Worm (Caenorhabditis elegans) whole organism, L1 larva: ENCODE data around the gene R13H9.6.

ENCODE experiments used
- C34B4.2 ChIP-seq: sonication (generic microtip); optimal IDR thresholded peaks from 2 replicates; lab custom pipeline; 2017; ENCODE audit warnings: mild to moderate bottlenecking, missing genetic modification characterization, missing compliant biosample characterization
- F16B12.6 ChIP-seq: fragments of 150-350 bp; optimal IDR thresholded peaks from 2 replicates; lab custom pipeline; 2014; ENCODE audit warnings: missing biosample characterization, missing genetic modification characterization
- Y116A8C.19 ChIP-seq: sonication (generic microtip); optimal IDR thresholded peaks from 2 replicates; lab custom pipeline; 2016; ENCODE audit warnings: missing compliant biosample characterization, missing genetic modification characterization, borderline replicate concordance
- blmp-1 ChIP-seq: fragments of 150-350 bp; optimal IDR thresholded peaks from 2 replicates; lab custom pipeline; 2014; ENCODE audit warnings: missing biosample characterization, missing genetic modification characterization
- ceh-63 ChIP-seq: fragments of 200-800 bp; sonication (Bioruptor generic); optimal IDR thresholded peaks from 2 replicates; lab custom pipeline; 2018; ENCODE audit warnings: mild to moderate bottlenecking, missing genetic modification characterization, missing compliant biosample characterization
- ceh-8 ChIP-seq: fragments of 200-800 bp; sonication (Bioruptor generic); optimal IDR thresholded peaks from 2 replicates; lab custom pipeline; 2018; ENCODE audit warnings: mild to moderate bottlenecking, missing genetic modification characterization, moderate library complexity, missing compliant biosample characterization
- ceh-82 ChIP-seq, 3 experiments: fragments of 150-350 bp in 1 of 3; sonication (generic microtip) in 2 of 3; optimal IDR thresholded peaks; 2 replicates each; lab custom pipeline; 2014 to 2017; ENCODE audit warnings: missing biosample characterization in 3 of 3, missing genetic modification characterization in 3 of 3
- ceh-88 ChIP-seq: fragments of 200-800 bp; sonication (Bioruptor generic); IDR thresholded peaks from 2 replicates; pipeline ENCODE4 v1.3.6; 2022; ENCODE audit warnings: missing genetic modification characterization, missing compliant biosample characterization
- ceh-90 ChIP-seq: sonication (generic microtip); optimal IDR thresholded peaks from 2 replicates; lab custom pipeline; 2016; ENCODE audit warnings: missing genetic modification characterization, missing compliant biosample characterization
- dpl-1 ChIP-seq, 3 experiments: fragments of 150-350 bp in 2 of 3; sonication (generic microtip) in 1 of 3; optimal IDR thresholded peaks; 2 replicates each; lab custom pipeline; 2014 to 2017; ENCODE audit warnings: missing biosample characterization in 3 of 3, missing genetic modification characterization in 3 of 3, missing genetic modification reagents in 3 of 3
- dsc-1 ChIP-seq: sonication (generic microtip); optimal IDR thresholded peaks from 2 replicates; lab custom pipeline; 2016; ENCODE audit warnings: mild to moderate bottlenecking, missing genetic modification characterization, missing compliant biosample characterization
- egl-13 ChIP-seq: sonication (generic microtip); optimal IDR thresholded peaks from 2 replicates; lab custom pipeline; 2016; ENCODE audit warnings: missing genotype, missing genetic modification reagents, missing genetic modification characterization, missing compliant biosample characterization
- egl-27 ChIP-seq, 2 experiments: fragments of 150-350 bp in 1 of 2; sonication (generic microtip); optimal IDR thresholded peaks; 3 replicates each; lab custom pipeline; 2017 to 2018; ENCODE audit warnings: missing biosample characterization in 2 of 2, missing genetic modification characterization in 2 of 2, missing genetic modification reagents in 2 of 2
- elt-2 ChIP-seq: sonication (generic microtip); optimal IDR thresholded peaks from 2 replicates; lab custom pipeline; 2016; ENCODE audit warnings: missing genetic modification characterization, mild to moderate bottlenecking, inconsistent platforms, missing compliant biosample characterization, missing genetic modification reagents
- elt-3 ChIP-seq, 6 experiments: fragments of 150-350 bp in 1 of 6; sonication (generic microtip); optimal IDR thresholded peaks; 2 replicates each; lab custom pipeline; 2017 to 2018; ENCODE audit warnings: missing biosample characterization in 6 of 6, missing genetic modification characterization in 6 of 6, inconsistent platforms in 1 of 6
- ets-5 ChIP-seq: fragments of 200-800 bp; sonication (Bioruptor generic); IDR thresholded peaks from 2 replicates; pipeline ENCODE4 v1.3.6; 2022; ENCODE audit warnings: missing genetic modification characterization, missing compliant biosample characterization
- fkh-10 ChIP-seq: sonication (generic microtip); optimal IDR thresholded peaks from 2 replicates; lab custom pipeline; 2017; ENCODE audit warnings: missing biosample characterization, missing genetic modification reagents, missing genetic modification characterization
- fkh-4 ChIP-seq: sonication (generic microtip); optimal IDR thresholded peaks from 2 replicates; lab custom pipeline; 2016; ENCODE audit warnings: missing compliant biosample characterization, missing genetic modification characterization, borderline replicate concordance
- fkh-8 ChIP-seq: sonication (generic microtip); optimal IDR thresholded peaks from 2 replicates; lab custom pipeline; 2016; ENCODE audit warnings: mild to moderate bottlenecking, missing genetic modification characterization, missing compliant biosample characterization
- fos-1 ChIP-seq: fragments of 150-350 bp; optimal IDR thresholded peaks from 2 replicates; lab custom pipeline; 2014; ENCODE audit warnings: missing biosample characterization, missing genetic modification characterization
- grh-1 ChIP-seq: fragments of 200-800 bp; sonication (Bioruptor generic); IDR thresholded peaks from 2 replicates; pipeline ENCODE4 v1.3.6; 2022; ENCODE audit warnings: missing genetic modification reagents, missing genetic modification characterization, missing compliant biosample characterization
- hlh-17 ChIP-seq: fragments of 200-800 bp; sonication (Bioruptor generic); optimal IDR thresholded peaks from 2 replicates; lab custom pipeline; 2018; ENCODE audit warnings: missing genetic modification characterization, mild to moderate bottlenecking, missing compliant biosample characterization, moderate library complexity, borderline replicate concordance
- hlh-4 ChIP-seq: sonication (generic microtip); optimal IDR thresholded peaks from 2 replicates; lab custom pipeline; 2016; ENCODE audit warnings: mild to moderate bottlenecking, missing genetic modification characterization, missing compliant biosample characterization
- hpl-2 ChIP-seq: fragments of 150-350 bp; optimal IDR thresholded peaks from 2 replicates; lab custom pipeline; 2014; ENCODE audit warnings: missing biosample characterization, missing genetic modification reagents, missing genetic modification characterization
- isw-1 ChIP-seq: fragments of 200-800 bp; sonication (Bioruptor generic); IDR thresholded peaks from 2 replicates; pipeline ENCODE4 v1.3.6; 2022; ENCODE audit warnings: missing genetic modification characterization, missing compliant biosample characterization
- jun-1 ChIP-seq: fragments of 150-350 bp; optimal IDR thresholded peaks from 2 replicates; lab custom pipeline; 2014; ENCODE audit warnings: missing biosample characterization, missing genetic modification reagents, missing genetic modification characterization
- lin-35 ChIP-seq, 2 experiments: fragments of 150-350 bp; optimal IDR thresholded peaks; 2 replicates each; lab custom pipeline; 2014; ENCODE audit warnings: missing biosample characterization in 2 of 2, missing genetic modification characterization in 2 of 2, missing genetic modification reagents in 2 of 2
- mab-9 ChIP-seq: fragments of 200-800 bp; sonication (Bioruptor generic); IDR thresholded peaks from 2 replicates; pipeline ENCODE4 v1.3.6; 2022; ENCODE audit warnings: missing genetic modification reagents, missing genetic modification characterization, missing compliant biosample characterization
- mef-2 ChIP-seq: fragments of 150-350 bp; optimal IDR thresholded peaks from 2 replicates; lab custom pipeline; 2014; ENCODE audit warnings: missing biosample characterization, missing genetic modification characterization
- mep-1 ChIP-seq: fragments of 150-350 bp; optimal IDR thresholded peaks from 2 replicates; lab custom pipeline; 2014; ENCODE audit warnings: missing biosample characterization, missing genetic modification characterization
- nhr-11 ChIP-seq: fragments of 150-350 bp; optimal IDR thresholded peaks from 2 replicates; lab custom pipeline; 2014; ENCODE audit warnings: missing biosample characterization, missing genetic modification characterization
- nhr-20 ChIP-seq: sonication (generic microtip); optimal IDR thresholded peaks from 2 replicates; lab custom pipeline; 2016; ENCODE audit warnings: mild to moderate bottlenecking, missing genetic modification characterization, missing compliant biosample characterization
- nhr-237 ChIP-seq: fragments of 150-350 bp; optimal IDR thresholded peaks from 2 replicates; lab custom pipeline; 2014; ENCODE audit warnings: missing biosample characterization, missing genetic modification characterization
- nhr-47 ChIP-seq: sonication (generic microtip); optimal IDR thresholded peaks from 2 replicates; lab custom pipeline; 2016; ENCODE audit warnings: mild to moderate bottlenecking, missing genetic modification characterization, moderate library complexity, missing compliant biosample characterization
- nhr-71 ChIP-seq: sonication (generic microtip); optimal IDR thresholded peaks from 2 replicates; lab custom pipeline; 2016; ENCODE audit warnings: mild to moderate bottlenecking, missing genetic modification characterization, moderate library complexity, missing compliant biosample characterization
- nhr-76 ChIP-seq: sonication (generic microtip); optimal IDR thresholded peaks from 2 replicates; lab custom pipeline; 2017; ENCODE audit warnings: missing biosample characterization, missing genetic modification characterization
- nhr-77 ChIP-seq: fragments of 150-350 bp; optimal IDR thresholded peaks from 2 replicates; lab custom pipeline; 2014; ENCODE audit warnings: missing biosample characterization, missing genetic modification characterization
- nhr-84 ChIP-seq: sonication (generic microtip); optimal IDR thresholded peaks from 2 replicates; lab custom pipeline; 2017; ENCODE audit warnings: missing biosample characterization, missing genetic modification characterization
- nhr-85 ChIP-seq: sonication (generic microtip); peaks from one replicate; lab custom pipeline; 2016; ENCODE audit warnings: missing genetic modification characterization, inconsistent platforms, missing compliant biosample characterization
- pqm-1 ChIP-seq: sonication (generic microtip); optimal IDR thresholded peaks from 3 replicates; lab custom pipeline; 2017; ENCODE audit warnings: missing biosample characterization, missing genetic modification characterization
- rnt-1 ChIP-seq: sonication (generic microtip); optimal IDR thresholded peaks from 2 replicates; lab custom pipeline; 2016; ENCODE audit warnings: mild to moderate bottlenecking, missing genetic modification characterization, moderate library complexity, missing compliant biosample characterization
- skn-1 ChIP-seq: fragments of 150-350 bp; optimal IDR thresholded peaks from 2 replicates; lab custom pipeline; 2014; ENCODE audit warnings: missing biosample characterization, missing genetic modification characterization
- swsn-7 ChIP-seq: sonication (generic microtip); optimal IDR thresholded peaks from 2 replicates; lab custom pipeline; 2016; ENCODE audit warnings: missing genetic modification characterization, missing compliant biosample characterization
- tbx-2 ChIP-seq: sonication (generic microtip); optimal IDR thresholded peaks from 2 replicates; lab custom pipeline; 2016; ENCODE audit warnings: missing genetic modification characterization, missing compliant biosample characterization
- tlp-1 ChIP-seq: fragments of 150-350 bp; optimal IDR thresholded peaks from 2 replicates; lab custom pipeline; 2014; ENCODE audit warnings: missing biosample characterization, missing genetic modification characterization
- unc-98 ChIP-seq: fragments of 200-800 bp; sonication (Bioruptor generic); IDR thresholded peaks from 2 replicates; pipeline ENCODE4 v1.3.6; 2022; ENCODE audit warnings: missing genetic modification characterization, missing compliant biosample characterization
- zag-1 ChIP-seq: fragments of 150-350 bp; optimal IDR thresholded peaks from 2 replicates; lab custom pipeline; 2014; ENCODE audit warnings: missing biosample characterization, missing genetic modification characterization
- ztf-4 ChIP-seq: fragments of 150-350 bp; optimal IDR thresholded peaks from 2 replicates; lab custom pipeline; 2014; ENCODE audit warnings: missing biosample characterization, missing genetic modification characterization

Gene R13H9.6

ce11 chrIV:5103229-5103894 is 34.9 kb upstream of the R13H9.6 start, which contains the start of gene C02B10.3 (continued):
- TF ChIP-seq fos-1 (tag; lab: Kevin White, UChicago) (no peak), lin-35 (GFP tag; optimal IDR thresholded peaks at IDR 0.05; lab: Kevin White, UChicago) (peak in 1 of 2 experiments; percentile 44), fkh-8 (tag; lab: Kevin White, UChicago) (peak; percentile 60), ztf-4 (tag; lab: Kevin White, UChicago) (no peak), nhr-11 (tag; lab: Kevin White, UChicago) (no peak), rnt-1 (tag; lab: Kevin White, UChicago) (no peak), ceh-8 (GFP tag; lab: Kevin White, UChicago) (no peak), zag-1 (tag; lab: Kevin White, UChicago) (peak; percentile 24)
- TF ChIP-seq, all 84 proteins: peak for 18

- TF ChIP-seq elt-3 (tag; optimal IDR thresholded peaks at IDR 0.05; lab: Kevin White, UChicago): no peak
- TF ChIP-seq fos-1 (tag; lab: Kevin White, UChicago): no peak
- TF ChIP-seq lin-35 (GFP tag; optimal IDR thresholded peaks at IDR 0.05; lab: Kevin White, UChicago): no peak
- TF ChIP-seq swsn-7 (tag; lab: Kevin White, UChicago): no peak
- no peak for TF ChIP-seq ceh-82 (tag; optimal IDR thresholded peaks at IDR 0.05; lab: Kevin White, UChicago)
- TF ChIP-seq nhr-237 (tag; lab: Kevin White, UChicago): no peak
- TF ChIP-seq C34B4.2: no peak
- no peak for TF ChIP-seq jun-1 (tag; lab: Kevin White, UChicago)
- no peak for TF ChIP-seq nhr-20
- TF ChIP-seq nhr-85 (tag; lab: Kevin White, UChicago): no peak
- TF ChIP-seq blmp-1 (tag; lab: Kevin White, UChicago): no peak
- TF ChIP-seq egl-13 (tag; lab: Kevin White, UChicago): peak; percentile 24
- TF ChIP-seq grh-1 (GFP tag; lab: Robert Waterston, UW): no peak
- peak; percentile 69 for TF ChIP-seq hlh-4 (tag; lab: Kevin White, UChicago)
- no peak for TF ChIP-seq Y116A8C.19 (tag; lab: Kevin White, UChicago)
- TF ChIP-seq unc-98: no peak
- TF ChIP-seq nhr-47 (tag; lab: Kevin White, UChicago): peak; percentile 22
- no peak for TF ChIP-seq elt-2 (tag; lab: Kevin White, UChicago)
- no peak for TF ChIP-seq isw-1
- TF ChIP-seq egl-27 (tag; optimal IDR thresholded peaks at IDR 0.05; lab: Kevin White, UChicago): no peak
- no peak for TF ChIP-seq zag-1 (tag; lab: Kevin White, UChicago)
- TF ChIP-seq nhr-76 (tag; lab: Kevin White, UChicago): no peak
- no peak for TF ChIP-seq mef-2 (tag; lab: Kevin White, UChicago)
- no peak for TF ChIP-seq nhr-11 (tag; lab: Kevin White, UChicago)
- no peak for TF ChIP-seq hpl-2 (GFP tag; lab: Kevin White, UChicago)
- TF ChIP-seq mep-1 (tag; lab: Kevin White, UChicago): no peak
- TF ChIP-seq ceh-90 (tag; lab: Kevin White, UChicago): no peak
- peak; percentile 27 for TF ChIP-seq nhr-71
- no peak for TF ChIP-seq dpl-1 (GFP tag; optimal IDR thresholded peaks at IDR 0.05; lab: Kevin White, UChicago)
- no peak for TF ChIP-seq ets-5 (GFP tag; lab: Robert Waterston, UW)
- TF ChIP-seq dsc-1 (tag; lab: Kevin White, UChicago): peak; percentile 67
- TF ChIP-seq pqm-1: no peak
- TF ChIP-seq hlh-17 (GFP tag; lab: Kevin White, UChicago): no peak
- no peak for TF ChIP-seq ceh-88 (GFP tag; lab: Robert Waterston, UW)
These were observed 33.5 kb upstream of the R13H9.6 start for ce11 chrIV:5101945-5102344.

ce11 chrIV:5100145-5100544 is 31.7 kb upstream of the R13H9.6 start:
- TF ChIP-seq skn-1 (tag; lab: Kevin White, UChicago) (no peak), nhr-77 (tag; lab: Kevin White, UChicago) (no peak), ceh-63 (GFP tag; lab: Kevin White, UChicago) (no peak), fkh-10 (GFP tag; lab: Kevin White, UChicago) (peak; percentile 26), hlh-4 (tag; lab: Kevin White, UChicago) (no peak), mab-9 (no peak), tlp-1 (no peak), elt-2 (tag; lab: Kevin White, UChicago) (no peak), ets-5 (GFP tag; lab: Robert Waterston, UW) (no peak), ceh-82 (tag; optimal IDR thresholded peaks at IDR 0.05; lab: Kevin White, UChicago) (peak in 2 of 3 experiments; percentile 2 to 51), unc-98 (no peak), rnt-1 (tag; lab: Kevin White, UChicago) (no peak), fkh-8 (tag; lab: Kevin White, UChicago) (peak; percentile 25), jun-1 (tag; lab: Kevin White, UChicago) (no peak), F16B12.6 (tag; lab: Kevin White, UChicago) (no peak), tbx-2 (tag; lab: Kevin White, UChicago) (peak; percentile 17), fkh-4 (tag; lab: Kevin White, UChicago) (no peak), nhr-84 (tag; lab: Kevin White, UChicago) (no peak), zag-1 (tag; lab: Kevin White, UChicago) (no peak)
